Worm (Caenorhabditis elegans) whole organism, mixed stage, embryonic: ENCODE data around the gene slcr-46.1.

Experiments
- nhr-12 ChIP-seq: fragments of 150-350 bp; optimal IDR thresholded peaks from 2 replicates; lab custom pipeline; 2014; ENCODE audit warnings: missing biosample characterization, missing genetic modification characterization
- nhr-237 ChIP-seq: fragments of 150-350 bp; optimal IDR thresholded peaks from 2 replicates; lab custom pipeline; 2014; ENCODE audit warnings: missing biosample characterization, missing genetic modification characterization

DNA sequence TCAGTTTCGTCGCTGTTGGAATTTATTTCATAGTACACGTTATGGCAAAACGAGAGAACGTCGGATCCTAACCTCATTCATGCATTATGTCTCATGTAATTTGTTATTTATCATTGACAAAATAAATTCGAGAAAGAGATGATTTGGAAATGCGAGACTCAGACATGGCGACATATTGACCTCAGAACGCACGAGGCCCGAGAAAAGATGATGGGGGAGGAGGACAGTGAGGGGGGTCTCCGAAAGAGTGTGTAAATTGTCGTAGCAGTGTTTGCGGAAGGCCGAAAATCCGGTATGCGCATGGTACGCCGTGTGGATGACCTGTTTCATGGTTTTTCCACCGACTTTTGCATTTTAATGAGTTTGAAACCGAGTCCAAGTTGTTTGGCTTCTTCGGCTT, 3.5 kb downstream of the slcr-46.1 start:
- TF ChIP-seq nhr-12 (tag; lab: Kevin White, UChicago) (no peak), nhr-237 (tag; lab: Kevin White, UChicago) (no peak)
